Fruit fly (Drosophila melanogaster) whole organism, adult: ENCODE results near the gene Fibp.

Experiments used
- CG11617 ChIP-seq: fragments of 200-800 bp; sonication (Bioruptor generic); optimal IDR thresholded peaks from 2 replicates; lab custom pipeline; 2017; ENCODE audit warnings: mild to moderate bottlenecking, missing biosample characterization, missing genetic modification reagents, missing genetic modification characterization
- CG12768 ChIP-seq: fragments of 200-800 bp; sonication (Bioruptor generic); optimal IDR thresholded peaks from 2 replicates; lab custom pipeline; 2017; ENCODE audit warnings: missing biosample characterization, missing genetic modification characterization, mild to moderate bottlenecking, moderate library complexity, missing genetic modification reagents
- CG14711 ChIP-seq: fragments of 200-800 bp; sonication (Bioruptor generic); optimal IDR thresholded peaks from 2 replicates; lab custom pipeline; 2018; ENCODE audit warnings: missing biosample characterization, mild to moderate bottlenecking, missing genetic modification characterization, moderate library complexity
- CG1620 ChIP-seq: fragments of 200-800 bp; sonication (Bioruptor generic); optimal IDR thresholded peaks from 2 replicates; lab custom pipeline; 2016; ENCODE audit warnings: missing biosample characterization, missing genetic modification characterization
- CG33017 ChIP-seq: fragments of 200-800 bp; sonication (Bioruptor generic); optimal IDR thresholded peaks from 2 replicates; lab custom pipeline; 2018; ENCODE audit warnings: missing biosample characterization, mild to moderate bottlenecking, missing genetic modification characterization, moderate library complexity
- CG5204 ChIP-seq: fragments of 200-800 bp; sonication (Bioruptor generic); optimal IDR thresholded peaks from 2 replicates; lab custom pipeline; 2016; ENCODE audit warnings: missing biosample characterization, missing genetic modification characterization
- CG7045 ChIP-seq: fragments of 200-800 bp; sonication (Bioruptor generic); optimal IDR thresholded peaks from 2 replicates; lab custom pipeline; 2017; ENCODE audit warnings: missing biosample characterization, mild to moderate bottlenecking, missing genetic modification characterization
- CG7101 ChIP-seq: fragments of 200-800 bp; sonication (Bioruptor generic); optimal IDR thresholded peaks from 2 replicates; lab custom pipeline; 2018; ENCODE audit warnings: missing biosample characterization, mild to moderate bottlenecking, missing genetic modification characterization, moderate library complexity
- Clk ChIP-seq: fragments of 200-800 bp; sonication (Bioruptor generic); optimal IDR thresholded peaks from 2 replicates; lab custom pipeline; 2017; ENCODE audit warnings: missing biosample characterization, missing genetic modification characterization
- Crg-1 ChIP-seq: fragments of 200-800 bp; sonication (Bioruptor generic); optimal IDR thresholded peaks from 2 replicates; lab custom pipeline; 2016; ENCODE audit warnings: missing biosample characterization, missing genetic modification characterization
- Hr96 ChIP-seq: fragments of 200-800 bp; sonication (Bioruptor generic); optimal IDR thresholded peaks from 2 replicates; lab custom pipeline; 2016; ENCODE audit warnings: missing biosample characterization, missing genetic modification characterization
- Mnt ChIP-seq: fragments of 200-800 bp; sonication (Bioruptor generic); optimal IDR thresholded peaks from 2 replicates; lab custom pipeline; 2016; ENCODE audit warnings: missing biosample characterization, mild to moderate bottlenecking, missing genetic modification characterization
- bab1 ChIP-seq: fragments of 200-800 bp; sonication (Bioruptor generic); optimal IDR thresholded peaks from 3 replicates; lab custom pipeline; 2019; ENCODE audit warnings: missing biosample characterization, mild to moderate bottlenecking, missing genetic modification characterization, moderate library complexity
- cic ChIP-seq: fragments of 200-800 bp; sonication (Bioruptor generic); optimal IDR thresholded peaks from 2 replicates; lab custom pipeline; 2017; ENCODE audit warnings: missing biosample characterization, mild to moderate bottlenecking, missing genetic modification characterization, moderate library complexity
- kay ChIP-seq: fragments of 200-800 bp; sonication (Bioruptor generic); peaks from one replicate; lab custom pipeline; 2016; ENCODE audit warnings: missing biosample characterization, missing genetic modification characterization, borderline replicate concordance
- ovo ChIP-seq: fragments of 200-800 bp; sonication (Bioruptor generic); optimal IDR thresholded peaks from 2 replicates; lab custom pipeline; 2016; ENCODE audit warnings: missing biosample characterization, missing genetic modification characterization
- pad ChIP-seq: fragments of 200-800 bp; sonication (Bioruptor generic); optimal IDR thresholded peaks from 3 replicates; lab custom pipeline; 2017; ENCODE audit warnings: missing biosample characterization, missing genetic modification characterization, mild to moderate bottlenecking, moderate library complexity, missing genetic modification reagents
- tj ChIP-seq: fragments of 200-800 bp; sonication (Bioruptor generic); optimal IDR thresholded peaks from 3 replicates; lab custom pipeline; 2017; ENCODE audit warnings: missing biosample characterization, mild to moderate bottlenecking, missing genetic modification characterization, moderate library complexity
- toe ChIP-seq: fragments of 200-800 bp; sonication (Bioruptor generic); optimal IDR thresholded peaks from 2 replicates; lab custom pipeline; 2016; ENCODE audit warnings: missing biosample characterization, missing genetic modification characterization

Fibp gene

dm6 chr3L:19845047-19845906 is 27.5 kb upstream of the Fibp start, which contains the start of gene Papss:
TSS of gene Papss (plus strand) at chr3L:19845293.
- TF ChIP-seq CG7101 (tag; lab: Kevin White, UChicago) (peak; percentile 32), CG33017 (tag; lab: Kevin White, UChicago) (peak; percentile 19), bab1 (GFP tag; lab: Kevin White, UChicago) (peak; percentile 66), CG1620 (GFP tag; lab: Kevin White, UChicago) (no peak), CG14711 (tag; lab: Kevin White, UChicago) (peak; percentile 37), Hr96 (GFP tag; lab: Kevin White, UChicago) (no peak), CG11617 (GFP tag; lab: Kevin White, UChicago) (peak; percentile 26), Mnt (GFP tag; lab: Kevin White, UChicago) (peak; percentile 53)

dm6 chr3L:19844507-19844906 is 26.7 kb upstream of the Fibp start:
- TF ChIP-seq tj, result no peak
- TF ChIP-seq Clk, result no peak
- TF ChIP-seq Crg-1 (GFP tag; lab: Kevin White, UChicago), result no peak
- no peak for TF ChIP-seq Hr96 (GFP tag; lab: Kevin White, UChicago)
- TF ChIP-seq cic (GFP tag; lab: Kevin White, UChicago), result no peak

DNA sequence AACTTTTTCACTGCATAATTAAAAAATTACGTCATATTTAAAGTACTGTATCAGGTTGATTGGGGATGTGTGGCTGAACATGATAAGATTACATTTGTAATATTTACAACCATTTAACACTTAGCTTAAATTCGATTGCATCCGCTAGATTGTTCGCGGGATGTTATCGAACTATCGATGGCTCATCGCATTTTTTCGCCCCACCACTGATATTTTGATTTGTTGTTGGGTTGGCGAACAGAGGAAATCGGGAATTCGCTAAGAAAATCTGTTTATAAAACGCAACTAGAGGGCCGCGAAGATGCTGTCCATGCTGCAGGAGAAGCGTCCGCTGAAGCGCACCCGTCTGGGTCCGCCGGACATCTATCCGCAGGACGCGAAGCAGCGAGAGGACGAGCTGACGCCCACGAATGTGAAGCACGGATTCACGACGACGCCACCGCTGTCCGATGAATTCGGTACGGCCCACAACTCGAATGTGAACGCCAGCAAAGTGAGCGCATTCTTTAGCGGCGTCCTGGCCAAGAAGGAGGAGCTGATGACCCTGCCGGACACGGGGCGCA is 18.7 kb upstream of the Fibp start, which contains the start of gene kto:
Gene kto (plus strand): TSS at position 240 of the 563 bp plus-strand sequence.
- no peak for TF ChIP-seq toe (GFP tag; lab: Kevin White, UChicago)
- peak; percentile 35 for TF ChIP-seq bab1 (GFP tag; lab: Kevin White, UChicago)
- TF ChIP-seq kay (GFP tag; lab: Kevin White, UChicago), result no peak
- peak; percentile 3 for TF ChIP-seq cic (GFP tag; lab: Kevin White, UChicago)

dm6 chr3L:19834143-19834794 is 16.5 kb upstream of the Fibp start, which contains the start of the genes trc and CG32221:
TSS of gene trc (minus strand) at chr3L:19834304.
TSS of gene CG32221 (plus strand) at chr3L:19834670.
- TF ChIP-seq toe (GFP tag; lab: Kevin White, UChicago) (no peak), ovo (GFP tag; lab: Kevin White, UChicago) (peak; percentile 53), cic (GFP tag; lab: Kevin White, UChicago) (no peak), Clk (no peak), CG12768 (GFP tag; lab: Kevin White, UChicago) (no peak), Mnt (GFP tag; lab: Kevin White, UChicago) (peak; percentile 63), CG33017 (tag; lab: Kevin White, UChicago) (peak; percentile 38), pad (GFP tag; lab: Kevin White, UChicago) (peak; percentile 59), CG7045 (no peak), tj (peak; percentile 21), Hr96 (GFP tag; lab: Kevin White, UChicago) (no peak), CG5204 (no peak), CG7101 (tag; lab: Kevin White, UChicago) (peak; percentile 75), CG11617 (GFP tag; lab: Kevin White, UChicago) (peak; percentile 34), CG14711 (tag; lab: Kevin White, UChicago) (peak; percentile 41), kay (GFP tag; lab: Kevin White, UChicago) (no peak), CG1620 (GFP tag; lab: Kevin White, UChicago) (peak; percentile 61), bab1 (GFP tag; lab: Kevin White, UChicago) (peak; percentile 66)

dm6 chr3L:19833227-19833626 is 15.5 kb upstream of the Fibp start:
- TF ChIP-seq CG33017 (tag; lab: Kevin White, UChicago), result no peak
- TF ChIP-seq bab1 (GFP tag; lab: Kevin White, UChicago), result peak; percentile 10
- TF ChIP-seq CG12768 (GFP tag; lab: Kevin White, UChicago), result peak; percentile 17

dm6 chr3L:19818701-19819100 is 934 bp upstream of the Fibp start:
- TF ChIP-seq CG7045 (no peak), Clk (no peak)
